Worm (Caenorhabditis elegans) whole organism, mixed stage, embryonic: Measurements from ENCODE around the gene F46B6.9.

ENCODE experiments used
- M03D4.4 ChIP-seq: sonication (generic microtip); optimal IDR thresholded peaks from 2 replicates; lab custom pipeline; 2017; ENCODE audit warnings: mild to moderate bottlenecking, missing genetic modification characterization, missing compliant biosample characterization
- blmp-1 ChIP-seq: fragments of 150-350 bp; optimal IDR thresholded peaks from 2 replicates; lab custom pipeline; 2014; ENCODE audit warnings: missing biosample characterization, missing genetic modification characterization
- ces-1 ChIP-seq: fragments of 150-350 bp; optimal IDR thresholded peaks from 2 replicates; lab custom pipeline; 2014; ENCODE audit warnings: missing biosample characterization, missing genetic modification reagents, missing genetic modification characterization
- elt-3 ChIP-seq: fragments of 150-350 bp; optimal IDR thresholded peaks from 2 replicates; lab custom pipeline; 2014; ENCODE audit warnings: missing biosample characterization, missing genetic modification characterization
- lsy-2 ChIP-seq: fragments of 150-350 bp; optimal IDR thresholded peaks from 2 replicates; lab custom pipeline; 2014; ENCODE audit warnings: missing biosample characterization, missing genetic modification characterization
- mep-1 ChIP-seq: fragments of 150-350 bp; optimal IDR thresholded peaks from 2 replicates; lab custom pipeline; 2017; ENCODE audit warnings: missing biosample characterization, missing genetic modification reagents, missing genetic modification characterization, inconsistent platforms
- nhr-237 ChIP-seq: fragments of 150-350 bp; optimal IDR thresholded peaks from 2 replicates; lab custom pipeline; 2014; ENCODE audit warnings: missing biosample characterization, missing genetic modification characterization
- nhr-28 ChIP-seq: fragments of 150-350 bp; optimal IDR thresholded peaks from 2 replicates; lab custom pipeline; 2014; ENCODE audit warnings: missing biosample characterization, missing genetic modification characterization
- nhr-76 ChIP-seq: sonication (generic microtip); optimal IDR thresholded peaks from 2 replicates; lab custom pipeline; 2017; ENCODE audit warnings: missing biosample characterization, missing genetic modification characterization
- sptf-1 ChIP-seq: sonication (generic microtip); optimal IDR thresholded peaks from 2 replicates; lab custom pipeline; 2017; ENCODE audit warnings: mild to moderate bottlenecking, missing genetic modification characterization, moderate library complexity, missing compliant biosample characterization
- unc-39 ChIP-seq: fragments of 150-350 bp; optimal IDR thresholded peaks from 2 replicates; lab custom pipeline; 2014; ENCODE audit warnings: missing biosample characterization, missing genetic modification characterization
- ztf-11 ChIP-seq: fragments of 150-350 bp; optimal IDR thresholded peaks from 2 replicates; lab custom pipeline; 2014; ENCODE audit warnings: missing biosample characterization, missing genetic modification characterization

ce11 chrV:9767941-9768340 is 28.7 kb upstream of the F46B6.9 start:
- TF ChIP-seq unc-39 (tag; lab: Kevin White, UChicago) (no peak), nhr-237 (tag; lab: Kevin White, UChicago) (no peak), ces-1 (GFP tag; lab: Kevin White, UChicago) (peak; percentile 100), elt-3 (no peak), blmp-1 (tag; lab: Kevin White, UChicago) (no peak), ztf-11 (tag; lab: Kevin White, UChicago) (no peak), mep-1 (no peak), lsy-2 (tag; lab: Kevin White, UChicago) (no peak), sptf-1 (no peak), M03D4.4 (tag; lab: Kevin White, UChicago) (no peak), nhr-76 (no peak), nhr-28 (tag; lab: Kevin White, UChicago) (no peak)
